Fruit fly (Drosophila melanogaster) whole organism, prepupa: ENCODE results near the gene Obp99b.
A peak's percentile ranks its signal among the peaks of the same experiment; 100 is the strongest.

Experiments used
- CG10631 ChIP-seq: fragments of 200-800 bp; sonication (Bioruptor generic); optimal IDR thresholded peaks from 2 replicates; lab custom pipeline; 2016; ENCODE audit warnings: missing biosample characterization, missing genetic modification characterization
- CG7368 ChIP-seq: fragments of 200-800 bp; sonication (Bioruptor generic); optimal IDR thresholded peaks from 3 replicates; lab custom pipeline; 2016; ENCODE audit warnings: missing biosample characterization, missing genetic modification characterization
- Ets96B ChIP-seq: fragments of 200-800 bp; optimal IDR thresholded peaks from 2 replicates; lab custom pipeline; 2019; ENCODE audit warnings: missing biosample characterization, mild to moderate bottlenecking, missing genetic modification characterization, moderate library complexity
- Gug ChIP-seq: fragments of 200-800 bp; sonication (Bioruptor generic); IDR thresholded peaks from 2 replicates; pipeline ENCODE4 v1.3.6; 2022; ENCODE audit warnings: missing biosample characterization, missing genetic modification characterization
- topi ChIP-seq: fragments of 200-800 bp; sonication (Bioruptor generic); optimal IDR thresholded peaks from 3 replicates; lab custom pipeline; 2016; ENCODE audit warnings: missing biosample characterization, missing genetic modification characterization

dm6 chr3R:29717519-29717918, 823 bp upstream of the Obp99b start:
- peak; percentile 6 for TF ChIP-seq topi (GFP tag; lab: Kevin White, UChicago)
- TF ChIP-seq CG10631 (GFP tag; lab: Kevin White, UChicago) = no peak
- TF ChIP-seq CG7368 (GFP tag; lab: Kevin White, UChicago) = no peak
- TF ChIP-seq Ets96B = no peak
- TF ChIP-seq Gug = peak; percentile 47
